Worm (Caenorhabditis elegans) whole organism, L4 larva: ENCODE measurements around the gene arx-6.

ENCODE experiments used
- ceh-62 ChIP-seq: sonication (generic microtip); optimal IDR thresholded peaks from 2 replicates; lab custom pipeline; 2017; ENCODE audit warnings: missing biosample characterization, missing genetic modification characterization
- ceh-82 ChIP-seq: sonication (generic microtip); optimal IDR thresholded peaks from 2 replicates; lab custom pipeline; 2017; ENCODE audit warnings: missing biosample characterization, missing genetic modification characterization
- tag-97 ChIP-seq: fragments of 200-800 bp; sonication (Bioruptor generic); IDR thresholded peaks from 2 replicates; pipeline ENCODE4 v1.3.6; 2022; ENCODE audit warnings: missing genetic modification characterization, missing compliant biosample characterization
- tra-1 ChIP-seq: fragments of 200-800 bp; sonication (Bioruptor generic); IDR thresholded peaks from 2 replicates; pipeline ENCODE4 v1.3.6; 2022; ENCODE audit warnings: missing genetic modification reagents, missing genetic modification characterization, missing compliant biosample characterization

DNA sequence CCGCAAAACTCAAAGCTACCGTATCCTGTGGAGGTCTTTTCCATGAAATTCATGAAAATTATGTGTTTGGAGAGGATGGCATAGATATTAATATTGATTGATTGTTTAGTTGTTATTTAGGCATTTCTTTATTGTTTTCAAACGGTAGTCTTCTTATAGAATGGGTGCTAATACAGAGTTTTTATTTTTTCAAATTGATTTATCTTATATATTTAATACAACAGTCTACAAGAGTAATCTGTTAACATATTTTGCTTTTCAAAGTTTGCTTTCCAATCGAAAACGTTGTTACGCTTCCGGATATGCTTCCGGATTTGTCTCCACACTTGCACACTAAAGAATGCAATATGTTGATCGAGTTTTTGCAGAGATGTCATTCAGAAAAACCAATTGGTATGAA is 11.7 kb upstream of the arx-6 start, which contains the start of gene C35D10.17:
- no peak for TF ChIP-seq tag-97 (GFP tag; lab: Robert Waterston, UW)
- no peak for TF ChIP-seq ceh-62 (tag; lab: Kevin White, UChicago)
- TF ChIP-seq ceh-82 (tag; lab: Kevin White, UChicago) = no peak
- TF ChIP-seq tra-1 = no peak
